Worm (Caenorhabditis elegans) whole organism, early embryonic: ENCODE data around the gene C50B8.4.

ENCODE experiments used
- B0310.2 ChIP-seq: sonication (generic microtip); optimal IDR thresholded peaks from 2 replicates; lab custom pipeline; 2016; ENCODE audit warnings: mild to moderate bottlenecking, missing genetic modification characterization, missing compliant biosample characterization
- F13C5.2 ChIP-seq: sonication (generic microtip); optimal IDR thresholded peaks from 2 replicates; lab custom pipeline; 2017; ENCODE audit warnings: mild to moderate bottlenecking, missing genetic modification characterization, inconsistent platforms, missing compliant biosample characterization
- aly-1 ChIP-seq: sonication (generic microtip); optimal IDR thresholded peaks from 2 replicates; lab custom pipeline; 2016; ENCODE audit warnings: missing genetic modification characterization, missing compliant biosample characterization
- ama-1 ChIP-seq: fragments of 150-350 bp; optimal IDR thresholded peaks from 2 replicates; lab custom pipeline; 2014
- ceh-13 ChIP-seq: fragments of 200-800 bp; sonication (Bioruptor generic); optimal IDR thresholded peaks from 2 replicates; lab custom pipeline; 2018; ENCODE audit warnings: mild to moderate bottlenecking, missing genetic modification characterization, missing compliant biosample characterization
- ceh-36 ChIP-seq: sonication (generic microtip); optimal IDR thresholded peaks from 2 replicates; lab custom pipeline; 2016; ENCODE audit warnings: missing genetic modification characterization, inconsistent platforms, missing compliant biosample characterization
- ets-7 ChIP-seq: sonication (generic microtip); optimal IDR thresholded peaks from 2 replicates; lab custom pipeline; 2016; ENCODE audit warnings: missing genotype, missing genetic modification characterization, missing compliant biosample characterization
- flt-1 ChIP-seq: fragments of 200-800 bp; sonication (Bioruptor generic); IDR thresholded peaks from 2 replicates; pipeline ENCODE4 v1.3.6; 2022; ENCODE audit warnings: missing genetic modification characterization, missing compliant biosample characterization
- hmbx-1 ChIP-seq: sonication (generic microtip); optimal IDR thresholded peaks from 2 replicates; lab custom pipeline; 2016; ENCODE audit warnings: mild to moderate bottlenecking, missing genetic modification characterization, missing compliant biosample characterization
- hmg-4 ChIP-seq: fragments of 200-800 bp; sonication (Bioruptor generic); optimal IDR thresholded peaks from 2 replicates; lab custom pipeline; 2018; ENCODE audit warnings: mild to moderate bottlenecking, missing genetic modification characterization, missing compliant biosample characterization
- hnd-1 ChIP-seq: sonication (generic microtip); optimal IDR thresholded peaks from 2 replicates; lab custom pipeline; 2016; ENCODE audit warnings: missing genetic modification characterization, missing compliant biosample characterization
- pes-1 ChIP-seq: fragments of 200-800 bp; sonication (Bioruptor generic); IDR thresholded peaks from 2 replicates; pipeline ENCODE4 v1.3.6; 2022; ENCODE audit warnings: missing genetic modification reagents, missing genetic modification characterization, missing compliant biosample characterization
- scrt-1 ChIP-seq: fragments of 200-800 bp; sonication (Bioruptor generic); IDR thresholded peaks from 2 replicates; pipeline ENCODE4 v1.3.6; 2022; ENCODE audit warnings: missing genetic modification characterization, missing compliant biosample characterization
- sea-1 ChIP-seq: fragments of 200-800 bp; sonication (Bioruptor generic); conservative IDR thresholded peaks from 2 replicates; pipeline ENCODE4 v1.3.6; 2022; ENCODE audit warnings: missing genetic modification characterization, missing compliant biosample characterization
- tbx-11 ChIP-seq: fragments of 200-800 bp; sonication (Bioruptor generic); IDR thresholded peaks from 2 replicates; pipeline ENCODE4 v1.3.6; 2022; ENCODE audit warnings: missing genetic modification characterization, missing compliant biosample characterization
- tbx-37 ChIP-seq: fragments of 200-800 bp; sonication (Bioruptor generic); conservative IDR thresholded peaks from 2 replicates; pipeline ENCODE4 v1.3.6; 2022; ENCODE audit warnings: missing genetic modification reagents, missing genetic modification characterization, missing compliant biosample characterization
- tra-4 ChIP-seq: sonication (generic microtip); optimal IDR thresholded peaks from 2 replicates; lab custom pipeline; 2017; ENCODE audit warnings: missing genetic modification characterization, missing compliant biosample characterization

C50B8.4 gene

DNA sequence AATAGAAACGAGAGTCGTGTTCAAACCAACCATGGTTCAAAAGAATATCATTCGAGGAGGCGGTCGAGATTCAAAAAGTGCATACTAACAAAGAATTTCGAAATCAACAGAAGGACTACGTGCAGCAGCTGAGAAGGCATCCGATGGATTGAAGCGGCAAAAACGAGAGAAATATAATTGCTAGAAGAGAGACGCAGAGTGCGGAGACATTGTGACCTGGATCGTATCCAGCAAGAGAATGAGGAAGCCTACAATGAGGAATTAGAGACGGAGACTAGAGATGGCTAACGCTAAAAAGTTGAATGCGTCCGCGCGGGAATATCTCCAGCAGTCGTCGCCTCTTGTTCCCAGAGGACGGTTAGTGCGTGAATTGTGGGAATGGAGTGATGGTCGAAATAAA lies 38.0 kb downstream of the C50B8.4 start:
- TF ChIP-seq hnd-1 (tag; lab: Kevin White, UChicago) (no peak), ceh-36 (tag; lab: Kevin White, UChicago) (no peak), ets-7 (tag; lab: Kevin White, UChicago) (no peak), sea-1 (GFP tag; lab: Robert Waterston, UW) (no peak), tbx-11 (GFP tag; lab: Robert Waterston, UW) (no peak), scrt-1 (GFP tag; lab: Robert Waterston, UW) (no peak), tra-4 (tag; lab: Kevin White, UChicago) (no peak), ama-1 (lab: Kevin White, UChicago) (no peak), hmg-4 (GFP tag; lab: Kevin White, UChicago) (no peak), tbx-37 (no peak), ceh-13 (GFP tag; lab: Kevin White, UChicago) (no peak), flt-1 (GFP tag; lab: Robert Waterston, UW) (no peak), B0310.2 (tag; lab: Kevin White, UChicago) (no peak), pes-1 (GFP tag; lab: Robert Waterston, UW) (no peak)

DNA sequence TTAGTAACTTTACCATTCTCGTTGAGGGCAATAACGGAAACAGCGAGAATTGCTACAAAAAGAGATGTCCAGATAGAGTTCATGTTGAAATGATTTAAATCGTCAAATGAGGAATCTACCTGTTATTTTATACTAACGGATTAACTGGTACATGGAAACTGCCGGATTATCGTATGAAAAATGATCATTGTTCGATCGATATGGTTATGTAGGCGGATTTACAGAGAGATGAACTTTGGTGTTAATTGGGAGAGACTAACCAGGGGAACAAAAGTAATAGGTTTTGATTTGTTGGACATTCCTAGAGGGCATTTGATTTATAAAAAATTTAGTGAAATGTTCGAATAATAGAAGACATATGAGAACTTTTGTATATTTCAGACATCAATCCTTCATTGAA lies 40.0 kb downstream of the C50B8.4 start, which contains the start of gene spig-9:
spig-9 (minus strand) TSS at position 101 of the 400 bp plus-strand sequence.
- TF ChIP-seq ama-1 (lab: Kevin White, UChicago) (no peak), tra-4 (tag; lab: Kevin White, UChicago) (no peak), scrt-1 (GFP tag; lab: Robert Waterston, UW) (no peak), hmg-4 (GFP tag; lab: Kevin White, UChicago) (no peak), B0310.2 (tag; lab: Kevin White, UChicago) (no peak), ceh-13 (GFP tag; lab: Kevin White, UChicago) (no peak), hnd-1 (tag; lab: Kevin White, UChicago) (no peak), hmbx-1 (no peak), F13C5.2 (no peak), ets-7 (tag; lab: Kevin White, UChicago) (no peak), tbx-11 (GFP tag; lab: Robert Waterston, UW) (no peak), aly-1 (no peak), flt-1 (GFP tag; lab: Robert Waterston, UW) (no peak), sea-1 (GFP tag; lab: Robert Waterston, UW) (no peak), ceh-36 (tag; lab: Kevin White, UChicago) (no peak), pes-1 (GFP tag; lab: Robert Waterston, UW) (no peak), tbx-37 (no peak)

DNA sequence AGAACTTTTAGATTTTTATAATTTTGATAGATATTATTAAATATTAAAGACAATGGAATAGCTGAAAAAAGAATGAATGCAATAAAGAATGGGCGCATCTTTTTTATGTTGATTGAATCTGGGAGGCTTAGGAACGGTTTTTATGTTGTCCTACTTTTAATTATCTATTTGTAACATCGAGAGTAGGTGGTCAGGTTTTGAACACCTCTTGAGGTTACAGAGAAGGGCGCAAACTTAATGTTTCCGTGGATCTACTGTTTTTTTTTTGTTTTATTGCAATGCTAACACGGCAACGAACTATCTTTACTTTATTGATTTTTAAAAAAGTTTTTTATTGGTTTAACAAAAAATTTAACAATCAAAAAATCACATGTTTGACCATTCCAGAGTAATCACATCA lies 42.1 kb downstream of the C50B8.4 start, which contains the start of gene F53F4.7:
F53F4.7 (minus strand) TSS at position 101 of the 400 bp plus-strand sequence.
- no peak for TF ChIP-seq B0310.2 (tag; lab: Kevin White, UChicago)
- TF ChIP-seq F13C5.2 = no peak
- no peak for TF ChIP-seq flt-1 (GFP tag; lab: Robert Waterston, UW)
- TF ChIP-seq scrt-1 (GFP tag; lab: Robert Waterston, UW) = no peak
- TF ChIP-seq ceh-36 (tag; lab: Kevin White, UChicago) = no peak
- no peak for TF ChIP-seq hmg-4 (GFP tag; lab: Kevin White, UChicago)
- no peak for TF ChIP-seq pes-1 (GFP tag; lab: Robert Waterston, UW)
- TF ChIP-seq tra-4 (tag; lab: Kevin White, UChicago) = no peak
- no peak for TF ChIP-seq hmbx-1
- TF ChIP-seq aly-1 = no peak
- TF ChIP-seq ets-7 (tag; lab: Kevin White, UChicago) = no peak
- no peak for TF ChIP-seq ceh-13 (GFP tag; lab: Kevin White, UChicago)
- no peak for TF ChIP-seq sea-1 (GFP tag; lab: Robert Waterston, UW)

- TF ChIP-seq tbx-37 = no peak
- no peak for TF ChIP-seq flt-1 (GFP tag; lab: Robert Waterston, UW)
- no peak for TF ChIP-seq hnd-1 (tag; lab: Kevin White, UChicago)
- no peak for TF ChIP-seq sea-1 (GFP tag; lab: Robert Waterston, UW)
- TF ChIP-seq pes-1 (GFP tag; lab: Robert Waterston, UW) = no peak
- no peak for TF ChIP-seq hmg-4 (GFP tag; lab: Kevin White, UChicago)
- TF ChIP-seq ets-7 (tag; lab: Kevin White, UChicago) = no peak
- TF ChIP-seq F13C5.2 = no peak
- no peak for TF ChIP-seq B0310.2 (tag; lab: Kevin White, UChicago)
Measured at ce11 chrV:13619752-13620151, 47.9 kb downstream of the C50B8.4 start, which contains the start of gene srd-11. srd-11 (minus strand) TSS chrV:13619852.

ce11 chrV:13620676-13621075 lies 48.9 kb downstream of the C50B8.4 start, which contains the start of gene F53F4.15:
F53F4.15 (plus strand) TSS chrV:13620976.
- no peak for TF ChIP-seq hmg-4 (GFP tag; lab: Kevin White, UChicago)
- no peak for TF ChIP-seq tra-4 (tag; lab: Kevin White, UChicago)
- no peak for TF ChIP-seq pes-1 (GFP tag; lab: Robert Waterston, UW)
- no peak for TF ChIP-seq ceh-36 (tag; lab: Kevin White, UChicago)
- TF ChIP-seq ceh-13 (GFP tag; lab: Kevin White, UChicago) = no peak
- TF ChIP-seq ets-7 (tag; lab: Kevin White, UChicago) = no peak
- TF ChIP-seq tbx-11 (GFP tag; lab: Robert Waterston, UW) = no peak
- TF ChIP-seq tbx-37 = no peak
- TF ChIP-seq ama-1 (lab: Kevin White, UChicago) = no peak
- no peak for TF ChIP-seq scrt-1 (GFP tag; lab: Robert Waterston, UW)
- TF ChIP-seq aly-1 = no peak
- no peak for TF ChIP-seq hnd-1 (tag; lab: Kevin White, UChicago)
- TF ChIP-seq sea-1 (GFP tag; lab: Robert Waterston, UW) = no peak

DNA sequence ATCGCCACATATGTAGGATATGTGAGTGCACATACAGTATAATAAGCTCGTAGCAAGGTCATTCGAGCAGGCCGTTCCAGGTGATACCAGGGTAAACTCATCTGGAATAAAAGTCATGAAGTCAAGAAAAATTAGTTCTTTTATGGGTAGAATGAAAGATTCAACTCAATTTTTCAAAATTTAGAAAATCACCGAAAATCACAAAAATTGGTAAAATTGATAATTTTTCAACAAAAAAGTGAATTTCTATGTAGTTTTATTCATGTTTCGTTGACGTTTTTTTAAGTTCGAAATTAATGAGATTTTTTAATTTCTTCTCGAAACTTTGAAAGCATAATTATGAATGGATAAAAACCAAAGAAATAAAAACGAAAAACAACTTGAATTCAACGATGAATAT lies 49.9 kb downstream of the C50B8.4 start, which contains the start of gene F53F4.16:
F53F4.16 (minus strand) TSS at position 101 of the 400 bp plus-strand sequence.
- TF ChIP-seq ama-1 (lab: Kevin White, UChicago) (no peak), tra-4 (tag; lab: Kevin White, UChicago) (no peak), hmg-4 (GFP tag; lab: Kevin White, UChicago) (no peak), pes-1 (GFP tag; lab: Robert Waterston, UW) (no peak)
